Worm (Caenorhabditis elegans) whole organism, late embryonic: ENCODE measurements around the gene cdh-8.

Experiments used
- C08G9.2 ChIP-seq: sonication (generic microtip); optimal IDR thresholded peaks from 2 replicates; lab custom pipeline; 2016; ENCODE audit warnings: mild to moderate bottlenecking, missing genetic modification characterization, moderate library complexity, missing compliant biosample characterization
- F13H6.1 ChIP-seq: sonication (generic microtip); optimal IDR thresholded peaks from 2 replicates; lab custom pipeline; 2016; ENCODE audit warnings: missing genetic modification characterization, missing compliant biosample characterization
- K02D7.2 ChIP-seq: sonication (generic microtip); optimal IDR thresholded peaks from 2 replicates; lab custom pipeline; 2017; ENCODE audit warnings: mild to moderate bottlenecking, missing genetic modification characterization, missing compliant biosample characterization
- K09A11.1 ChIP-seq: sonication (generic microtip); optimal IDR thresholded peaks from 2 replicates; lab custom pipeline; 2017; ENCODE audit warnings: antibody characterized with exemption, mild to moderate bottlenecking, missing genetic modification characterization, missing compliant biosample characterization; ENCODE audit not compliant: insufficient read depth
- T23F11.4 ChIP-seq: fragments of 200-800 bp; sonication (Bioruptor generic); optimal IDR thresholded peaks from 2 replicates; lab custom pipeline; 2018; ENCODE audit warnings: mild to moderate bottlenecking, missing genetic modification characterization, missing compliant biosample characterization
- Y22D7AL.16 ChIP-seq: sonication (generic microtip); optimal IDR thresholded peaks from 2 replicates; lab custom pipeline; 2016; ENCODE audit warnings: missing genetic modification characterization, missing compliant biosample characterization
- ahr-1 ChIP-seq: sonication (generic microtip); optimal IDR thresholded peaks from 2 replicates; lab custom pipeline; 2016; ENCODE audit warnings: missing genetic modification characterization, missing compliant biosample characterization
- ama-1 ChIP-seq: fragments of 150-350 bp; optimal IDR thresholded peaks from 2 replicates; lab custom pipeline; 2014
- ceh-18 ChIP-seq: sonication (generic microtip); optimal IDR thresholded peaks from 2 replicates; lab custom pipeline; 2016; ENCODE audit warnings: missing genetic modification characterization, missing compliant biosample characterization
- ceh-22 ChIP-seq: sonication (generic microtip); optimal IDR thresholded peaks from 2 replicates; lab custom pipeline; 2017; ENCODE audit warnings: missing biosample characterization, missing genetic modification characterization
- ceh-24 ChIP-seq: sonication (generic microtip); optimal IDR thresholded peaks from 2 replicates; lab custom pipeline; 2016; ENCODE audit warnings: mild to moderate bottlenecking, missing genetic modification characterization, missing compliant biosample characterization
- ceh-31 ChIP-seq: sonication (generic microtip); optimal IDR thresholded peaks from 2 replicates; lab custom pipeline; 2016; ENCODE audit warnings: missing genetic modification characterization, missing compliant biosample characterization
- ceh-34 ChIP-seq: sonication (generic microtip); optimal IDR thresholded peaks from 2 replicates; lab custom pipeline; 2016; ENCODE audit warnings: mild to moderate bottlenecking, missing genetic modification characterization, missing compliant biosample characterization
- ceh-45 ChIP-seq: fragments of 200-800 bp; sonication (Bioruptor generic); IDR thresholded peaks from 2 replicates; pipeline ENCODE4 v1.3.6; 2022; ENCODE audit warnings: missing genetic modification reagents, missing genetic modification characterization, missing compliant biosample characterization
- ceh-48 ChIP-seq: sonication (generic microtip); optimal IDR thresholded peaks from 2 replicates; lab custom pipeline; 2016; ENCODE audit warnings: missing genetic modification characterization, inconsistent platforms, missing compliant biosample characterization
- dve-1 ChIP-seq: sonication (generic microtip); optimal IDR thresholded peaks from 2 replicates; lab custom pipeline; 2017; ENCODE audit warnings: antibody characterized with exemption, mild to moderate bottlenecking, missing genetic modification characterization, missing compliant biosample characterization
- elt-2 ChIP-seq: sonication (generic microtip); optimal IDR thresholded peaks from 2 replicates; lab custom pipeline; 2016; ENCODE audit warnings: missing genetic modification reagents, missing genetic modification characterization, missing compliant biosample characterization
- eyg-1 ChIP-seq: sonication (generic microtip); optimal IDR thresholded peaks from 2 replicates; lab custom pipeline; 2016; ENCODE audit warnings: missing genotype, missing genetic modification characterization, missing compliant biosample characterization
- fax-1 ChIP-seq: sonication (generic microtip); optimal IDR thresholded peaks from 2 replicates; lab custom pipeline; 2016; ENCODE audit warnings: missing genotype, missing genetic modification characterization, missing compliant biosample characterization
- hlh-13 ChIP-seq: fragments of 200-800 bp; sonication (Bioruptor generic); optimal IDR thresholded peaks from 2 replicates; lab custom pipeline; 2018; ENCODE audit warnings: mild to moderate bottlenecking, missing genetic modification characterization, missing compliant biosample characterization
- hlh-15 ChIP-seq: sonication (generic microtip); optimal IDR thresholded peaks from 2 replicates; lab custom pipeline; 2016; ENCODE audit warnings: missing genetic modification characterization, missing compliant biosample characterization
- hlh-30 ChIP-seq: sonication (generic microtip); optimal IDR thresholded peaks from 2 replicates; lab custom pipeline; 2017; ENCODE audit warnings: antibody characterized with exemption, missing genetic modification characterization, missing compliant biosample characterization; ENCODE audit not compliant: insufficient read depth
- hlh-6 ChIP-seq: sonication (generic microtip); optimal IDR thresholded peaks from 2 replicates; lab custom pipeline; 2016; ENCODE audit warnings: missing genotype, missing genetic modification characterization, missing compliant biosample characterization
- hlh-8 ChIP-seq: sonication (generic microtip); optimal IDR thresholded peaks from 2 replicates; lab custom pipeline; 2016; ENCODE audit warnings: missing genotype, missing genetic modification characterization, missing compliant biosample characterization
- lin-11 ChIP-seq: fragments of 200-800 bp; sonication (Bioruptor generic); optimal IDR thresholded peaks from 2 replicates; lab custom pipeline; 2018; ENCODE audit warnings: mild to moderate bottlenecking, missing genetic modification characterization, missing compliant biosample characterization
- madf-2 ChIP-seq: sonication (generic microtip); optimal IDR thresholded peaks from 2 replicates; lab custom pipeline; 2017; ENCODE audit warnings: missing genetic modification characterization, missing compliant biosample characterization
- mec-3 ChIP-seq: sonication (generic microtip); optimal IDR thresholded peaks from 2 replicates; lab custom pipeline; 2016; ENCODE audit warnings: borderline replicate concordance, missing genetic modification characterization, missing compliant biosample characterization
- nhr-11 ChIP-seq: fragments of 150-350 bp; optimal IDR thresholded peaks from 2 replicates; lab custom pipeline; 2014; ENCODE audit warnings: missing biosample characterization, missing genetic modification characterization
- nhr-232 ChIP-seq: sonication (generic microtip); optimal IDR thresholded peaks from 2 replicates; lab custom pipeline; 2016; ENCODE audit warnings: missing genetic modification characterization, missing compliant biosample characterization
- npax-4 ChIP-seq: sonication (generic microtip); optimal IDR thresholded peaks from 2 replicates; lab custom pipeline; 2016; ENCODE audit warnings: missing genetic modification characterization, missing compliant biosample characterization
- odd-2 ChIP-seq: sonication (generic microtip); optimal IDR thresholded peaks from 2 replicates; lab custom pipeline; 2017; ENCODE audit warnings: antibody characterized with exemption, mild to moderate bottlenecking, missing genetic modification characterization, missing compliant biosample characterization
- pat-9 ChIP-seq: fragments of 200-800 bp; sonication (Bioruptor generic); optimal IDR thresholded peaks from 2 replicates; lab custom pipeline; 2018; ENCODE audit warnings: mild to moderate bottlenecking, missing genetic modification characterization, moderate library complexity, missing compliant biosample characterization
- pha-2 ChIP-seq: sonication (generic microtip); optimal IDR thresholded peaks from 2 replicates; lab custom pipeline; 2017; ENCODE audit warnings: mild to moderate bottlenecking, missing genetic modification characterization, missing compliant biosample characterization
- sox-2 ChIP-seq: fragments of 200-800 bp; sonication (Bioruptor generic); IDR thresholded peaks from 2 replicates; pipeline ENCODE4 v1.3.6; 2022; ENCODE audit warnings: missing genetic modification reagents, missing genetic modification characterization, missing compliant biosample characterization
- syd-9 ChIP-seq: sonication (generic microtip); optimal IDR thresholded peaks from 2 replicates; lab custom pipeline; 2016; ENCODE audit warnings: mild to moderate bottlenecking, missing genetic modification characterization, moderate library complexity, missing compliant biosample characterization
- tbx-2 ChIP-seq: sonication (generic microtip); optimal IDR thresholded peaks from 2 replicates; lab custom pipeline; 2016; ENCODE audit warnings: missing genetic modification characterization, missing compliant biosample characterization
- tbx-7 ChIP-seq: sonication (generic microtip); optimal IDR thresholded peaks from 2 replicates; lab custom pipeline; 2016; ENCODE audit warnings: missing genotype, missing genetic modification characterization, missing compliant biosample characterization
- ttx-3 ChIP-seq: sonication (generic microtip); optimal IDR thresholded peaks from 2 replicates; lab custom pipeline; 2016; ENCODE audit warnings: missing genetic modification reagents, missing genetic modification characterization, missing compliant biosample characterization
- unc-3 ChIP-seq, 2 experiments: fragments of 200-800 bp in 1 of 2; sonication (Bioruptor generic) in 1 of 2; sonication (generic microtip) in 1 of 2; conservative IDR thresholded peaks in 1 of 2; optimal IDR thresholded peaks in 1 of 2; 2 replicates each; pipeline versions ENCODE4 v1.3.6 to Lab custom; 2016 to 2022; ENCODE audit warnings: missing compliant biosample characterization in 2 of 2, missing genetic modification characterization in 2 of 2, missing genetic modification reagents in 1 of 2
- unc-42 ChIP-seq: sonication (generic microtip); optimal IDR thresholded peaks from 2 replicates; lab custom pipeline; 2016; ENCODE audit warnings: missing genotype, missing genetic modification characterization, missing compliant biosample characterization
- unc-55 ChIP-seq: sonication (generic microtip); optimal IDR thresholded peaks from 2 replicates; lab custom pipeline; 2017; ENCODE audit warnings: missing biosample characterization, missing genetic modification reagents, missing genetic modification characterization

Gene cdh-8

DNA sequence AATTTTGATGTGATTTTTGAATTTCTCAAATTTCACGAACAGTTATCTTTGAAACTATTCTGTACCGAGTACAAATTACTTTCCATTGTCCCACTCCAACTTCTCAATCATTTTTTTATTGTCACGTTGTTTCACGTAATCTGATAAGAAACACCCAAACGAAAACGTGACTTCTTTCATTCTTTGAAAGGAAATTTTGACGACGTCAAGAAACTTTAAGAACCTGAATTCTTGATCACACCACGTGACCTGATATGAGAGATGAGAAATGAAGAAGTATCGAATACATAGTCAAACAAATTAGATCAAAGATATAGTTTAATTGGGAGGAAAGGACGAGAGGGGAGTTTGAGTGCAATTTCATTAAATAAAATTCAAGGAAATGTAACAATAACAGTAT lies 30.1 kb upstream of the cdh-8 start:
- no peak for TF ChIP-seq nhr-11 (tag; lab: Kevin White, UChicago)
- no peak for TF ChIP-seq pha-2 (tag; lab: Kevin White, UChicago)
- TF ChIP-seq ahr-1 (tag; lab: Kevin White, UChicago): no peak
- no peak for TF ChIP-seq unc-55 (GFP tag; lab: Kevin White, UChicago)
- no peak for TF ChIP-seq ceh-24 (tag; lab: Kevin White, UChicago)
- TF ChIP-seq hlh-8 (tag; lab: Kevin White, UChicago): no peak
- TF ChIP-seq pat-9 (tag; lab: Kevin White, UChicago): no peak
- no peak for TF ChIP-seq C08G9.2 (tag; lab: Kevin White, UChicago)
- no peak for TF ChIP-seq madf-2 (tag; lab: Kevin White, UChicago)
- no peak for TF ChIP-seq dve-1 (tag; lab: Kevin White, UChicago)
- TF ChIP-seq ceh-48 (tag; lab: Kevin White, UChicago): no peak
- no peak for TF ChIP-seq ceh-22 (tag; lab: Kevin White, UChicago)
- no peak for TF ChIP-seq ttx-3 (tag; lab: Kevin White, UChicago)
- TF ChIP-seq odd-2: no peak
- no peak for TF ChIP-seq hlh-30
- TF ChIP-seq hlh-15 (tag; lab: Kevin White, UChicago): no peak

DNA sequence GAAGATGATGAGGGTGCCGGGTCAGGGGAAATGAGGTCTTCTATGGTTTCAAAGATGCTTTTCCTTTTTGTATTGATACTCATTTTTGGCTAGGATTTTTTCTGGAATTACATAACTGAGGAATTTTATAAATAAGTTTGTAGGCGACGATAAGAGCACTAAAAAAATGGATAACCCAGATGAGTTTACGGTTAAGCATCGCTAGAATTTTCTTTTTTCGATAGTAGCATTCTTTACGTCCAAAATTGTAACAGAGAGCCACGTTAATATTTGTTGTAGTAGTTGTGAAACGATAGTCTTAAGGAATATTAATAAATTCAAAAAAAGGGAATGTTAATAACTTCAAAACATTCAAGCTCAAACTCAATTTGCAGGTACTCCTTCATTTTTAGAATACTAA lies 26.0 kb upstream of the cdh-8 start, which contains the start of gene snai-1:
snai-1 (minus strand) TSS at position 101 of the 400 bp plus-strand sequence.
- TF ChIP-seq C08G9.2 (tag; lab: Kevin White, UChicago) (no peak), T23F11.4 (no peak), tbx-7 (no peak), ceh-18 (tag; lab: Kevin White, UChicago) (no peak), tbx-2 (no peak), nhr-11 (tag; lab: Kevin White, UChicago) (no peak), lin-11 (tag; lab: Kevin White, UChicago) (no peak), hlh-15 (tag; lab: Kevin White, UChicago) (no peak)

DNA sequence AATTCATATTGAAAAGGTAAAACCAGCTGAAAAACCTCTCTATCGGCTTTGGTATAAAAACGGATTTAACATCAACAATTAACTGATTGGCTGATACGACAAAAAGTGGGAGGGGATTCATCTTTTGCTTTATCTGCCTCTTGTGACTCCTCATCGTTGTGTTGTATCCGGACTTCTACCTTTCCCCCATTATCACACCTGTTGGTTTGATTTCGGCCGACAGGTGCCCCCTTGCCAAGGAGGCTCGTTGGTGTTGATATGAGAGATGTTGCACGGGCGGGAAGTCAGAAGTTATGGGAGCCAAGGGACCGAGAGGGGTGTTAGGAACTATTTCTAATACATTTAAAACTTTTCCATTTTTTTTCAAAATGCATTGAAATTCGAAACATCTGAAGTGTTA lies 25.1 kb upstream of the cdh-8 start:
- TF ChIP-seq ahr-1 (tag; lab: Kevin White, UChicago): no peak
- TF ChIP-seq unc-55 (GFP tag; lab: Kevin White, UChicago): peak; percentile 57

DNA sequence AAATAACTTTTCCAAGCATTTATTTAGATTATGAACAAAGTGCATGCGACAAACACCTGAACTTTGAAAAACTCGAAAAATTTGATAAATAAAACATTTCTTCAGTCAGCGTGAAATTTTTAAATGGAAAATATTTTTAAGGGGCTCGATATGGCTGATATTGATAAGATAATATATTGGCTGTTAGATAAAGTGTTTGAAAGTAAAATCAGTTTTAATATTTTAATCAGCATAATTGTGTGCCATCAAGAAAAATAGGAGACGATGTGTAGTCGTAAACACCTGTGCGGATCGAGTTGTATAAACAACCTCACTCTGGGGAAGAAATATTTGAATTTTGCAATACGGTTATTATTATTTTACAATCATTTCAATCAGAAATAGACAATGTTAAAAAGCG lies 20.0 kb upstream of the cdh-8 start:
- TF ChIP-seq npax-4 (tag; lab: Kevin White, UChicago) (no peak), ceh-22 (tag; lab: Kevin White, UChicago) (no peak), mec-3 (tag; lab: Kevin White, UChicago) (no peak)

DNA sequence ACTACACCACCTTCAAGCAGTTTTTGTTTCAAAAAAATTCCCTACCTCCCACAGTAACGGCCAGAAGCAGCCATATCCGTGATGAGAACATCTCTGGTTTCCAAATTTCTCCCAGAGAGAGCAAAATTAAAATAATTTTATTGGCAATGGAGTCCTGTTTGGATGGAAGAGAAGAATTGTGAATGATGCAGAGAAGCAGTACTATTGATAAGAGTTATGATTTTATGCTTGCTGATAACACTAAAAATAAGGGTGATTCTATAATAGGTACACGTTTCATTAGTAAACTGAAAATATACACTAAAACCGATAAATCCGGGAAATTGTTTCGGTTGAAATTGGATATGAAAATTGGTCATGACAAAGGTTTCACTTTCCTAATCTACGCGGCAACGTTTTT lies 19.2 kb upstream of the cdh-8 start, which contains the start of gene dsc-4:
dsc-4 (minus strand) TSS at position 165 of the 400 bp plus-strand sequence.
- no peak for TF ChIP-seq Y22D7AL.16 (tag; lab: Kevin White, UChicago)
- peak; percentile 52 for TF ChIP-seq elt-2 (tag; lab: Kevin White, UChicago)
- no peak for TF ChIP-seq fax-1 (tag; lab: Kevin White, UChicago)
- TF ChIP-seq, all 69 proteins: peak for 1

DNA sequence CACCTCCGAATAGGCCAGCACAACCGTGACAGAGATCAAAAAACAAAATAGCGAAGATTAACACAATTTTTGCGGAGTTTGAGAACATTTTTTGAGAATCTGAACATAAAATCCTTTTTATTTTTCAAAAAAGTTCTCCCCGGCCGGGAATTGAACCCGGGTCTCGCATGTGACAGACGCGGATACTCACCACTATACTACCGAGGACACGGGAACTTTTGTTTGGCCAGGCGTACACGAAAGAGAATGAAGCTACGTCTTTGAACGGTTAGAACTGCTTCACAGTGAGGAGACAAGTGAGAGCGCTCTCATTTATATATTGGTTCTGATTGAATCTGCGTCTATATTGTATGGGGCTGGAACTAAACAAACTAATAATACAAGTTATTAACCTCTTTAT lies 17.1 kb upstream of the cdh-8 start, which contains the start of gene grl-26:
grl-26 (minus strand) TSS at position 318 of the 400 bp plus-strand sequence.
- TF ChIP-seq eyg-1 (no peak), ceh-31 (peak; percentile 30), hlh-13 (peak; percentile 38), unc-3 (GFP tag; conservative IDR thresholded peaks at IDR 0.05; lab: Robert Waterston, UW) (no peak), unc-3 (tag; optimal IDR thresholded peaks at IDR 0.05; lab: Kevin White, UChicago) (no peak), ceh-18 (tag; lab: Kevin White, UChicago) (peak; percentile 53), ceh-34 (peak; percentile 35), K09A11.1 (no peak), tbx-2 (peak; percentile 52), K02D7.2 (tag; lab: Kevin White, UChicago) (peak; percentile 88), hlh-6 (peak; percentile 70), ceh-45 (GFP tag; lab: Robert Waterston, UW) (no peak), syd-9 (tag; lab: Kevin White, UChicago) (peak; percentile 18), ama-1 (no peak), F13H6.1 (peak; percentile 30), sox-2 (no peak), nhr-232 (tag; lab: Kevin White, UChicago) (peak; percentile 33), unc-42 (no peak), pha-2 (tag; lab: Kevin White, UChicago) (no peak), ceh-22 (tag; lab: Kevin White, UChicago) (no peak), ceh-24 (tag; lab: Kevin White, UChicago) (no peak), hlh-8 (tag; lab: Kevin White, UChicago) (no peak), elt-2 (tag; lab: Kevin White, UChicago) (peak; percentile 53), ahr-1 (tag; lab: Kevin White, UChicago) (no peak)
